Fruit fly (Drosophila melanogaster): ENCODE measurements around the gene S1P.

S1P gene

dm6 chr3L:21640815-21641214, 23.6 kb upstream of the S1P start, which contains the start of gene Atox1:
Atox1 (plus strand) TSS chr3L:21640995.
- peak; percentile 55 for TF ChIP-seq CrebB (tag; optimal IDR thresholded peaks at IDR 0.05)
- peak; percentile 38 for TF ChIP-seq Sry-β (GFP tag; optimal IDR thresholded peaks at IDR 0.05)
- no peak for TF ChIP-seq vnd (GFP tag; IDR thresholded peaks at IDR 0.05; ENCODE audit: partially characterized antibody)
- peak; percentile 77 for TF ChIP-seq CG3847 (GFP tag; IDR thresholded peaks at IDR 0.05)
- TF ChIP-seq Fer1 (GFP tag; optimal IDR thresholded peaks at IDR 0.05): peak; percentile 65
- peak; percentile 7 for TF ChIP-seq D19A (tag; optimal IDR thresholded peaks at IDR 0.05)
- TF ChIP-seq pho (GFP tag; optimal IDR thresholded peaks at IDR 0.05): peak; percentile 67
- TF ChIP-seq grau (tag; optimal IDR thresholded peaks at IDR 0.05): peak; percentile 37
- TF ChIP-seq ab (GFP tag; optimal IDR thresholded peaks at IDR 0.05): no peak
- peak; percentile 27 for TF ChIP-seq CG3163 (GFP tag; optimal IDR thresholded peaks at IDR 0.05)
- peak; percentile 11 for TF ChIP-seq CG30020 (tag; optimal IDR thresholded peaks at IDR 0.05)
- TF ChIP-seq CG10147 (GFP tag; optimal IDR thresholded peaks at IDR 0.05): peak; percentile 46
- TF ChIP-seq nau (GFP tag; optimal IDR thresholded peaks at IDR 0.05): no peak
- TF ChIP-seq Hey (tag; optimal IDR thresholded peaks at IDR 0.05): peak; percentile 22
- TF ChIP-seq ewg (GFP tag; optimal IDR thresholded peaks at IDR 0.05): peak; percentile 22
- peak; percentile 87 for TF ChIP-seq CG33213 (GFP tag; optimal IDR thresholded peaks at IDR 0.05)
- peak; percentile 22 for TF ChIP-seq CG6683 (GFP tag; optimal IDR thresholded peaks at IDR 0.05)
- peak; percentile 43; the same call in 1 of the 2 replicates for TF ChIP-seq sob (GFP tag; IDR thresholded peaks at IDR 0.05)
- peak; percentile 65 for TF ChIP-seq CG14710 (tag; optimal IDR thresholded peaks at IDR 0.05)
- no peak for TF ChIP-seq BtbVII (GFP tag; optimal IDR thresholded peaks at IDR 0.05)
- peak; percentile 15 for TF ChIP-seq CG13424 (tag; optimal IDR thresholded peaks at IDR 0.05)
- TF ChIP-seq Mes4 (GFP tag; optimal IDR thresholded peaks at IDR 0.05): no peak
- TF ChIP-seq seq (GFP tag; IDR thresholded peaks at IDR 0.05): no peak
- TF ChIP-seq odd (GFP tag; optimal IDR thresholded peaks at IDR 0.05): no peak
- peak; percentile 63 for TF ChIP-seq CG13287 (GFP tag; IDR thresholded peaks at IDR 0.05; ENCODE audit: partially characterized antibody)
- TF ChIP-seq ci (GFP tag; IDR thresholded peaks at IDR 0.05): peak; percentile 78; the same call in 2 of the 3 replicates
- peak; percentile 43 for TF ChIP-seq Meics (GFP tag; optimal IDR thresholded peaks at IDR 0.05)
- no peak for TF ChIP-seq pnt (GFP tag; optimal IDR thresholded peaks at IDR 0.05)
- TF ChIP-seq Lhr (GFP tag; optimal IDR thresholded peaks at IDR 0.05): peak; percentile 97
- TF ChIP-seq HHEX (GFP tag; optimal IDR thresholded peaks at IDR 0.05): peak; percentile 6
- peak; percentile 61 for TF ChIP-seq CG7928 (GFP tag; optimal IDR thresholded peaks at IDR 0.05)
- no peak for TF ChIP-seq croc (GFP tag; conservative IDR thresholded peaks at IDR 0.05)
- peak; percentile 20; the same call in 1 of the 2 replicates for TF ChIP-seq cas (GFP tag; IDR thresholded peaks at IDR 0.05)
- TF ChIP-seq CG17186 (GFP tag; optimal IDR thresholded peaks at IDR 0.05): peak; percentile 61
- peak; percentile 45 for TF ChIP-seq BEAF-32 (GFP tag; optimal IDR thresholded peaks at IDR 0.05)
- peak; percentile 12 for TF ChIP-seq CG12155 (GFP tag; optimal IDR thresholded peaks at IDR 0.05)
- TF ChIP-seq amos (GFP tag; IDR thresholded peaks at IDR 0.05; ENCODE audit: partially characterized antibody): peak; percentile 55
- TF ChIP-seq Doc2 (GFP tag; IDR thresholded peaks at IDR 0.05): no peak
- TF ChIP-seq CG12659 (GFP tag; optimal IDR thresholded peaks at IDR 0.05): peak; percentile 65
- peak; percentile 46 for TF ChIP-seq ERR (GFP tag; optimal IDR thresholded peaks at IDR 0.05)
- peak; percentile 7 for TF ChIP-seq Bteb2 (GFP tag; optimal IDR thresholded peaks at IDR 0.05)
- TF ChIP-seq CG7839 (tag; optimal IDR thresholded peaks at IDR 0.05): peak; percentile 28
- peak; percentile 53 for TF ChIP-seq nom (GFP tag; optimal IDR thresholded peaks at IDR 0.05)
- peak; percentile 7 for TF ChIP-seq CG7786 (GFP tag; optimal IDR thresholded peaks at IDR 0.05)
- TF ChIP-seq twi (tag; optimal IDR thresholded peaks at IDR 0.05): no peak
- TF ChIP-seq Rx (GFP tag; IDR thresholded peaks at IDR 0.05): no peak
- TF ChIP-seq NK7.1 (GFP tag; optimal IDR thresholded peaks at IDR 0.05): no peak
- TF ChIP-seq Myb (GFP tag; optimal IDR thresholded peaks at IDR 0.05): peak; percentile 44
- no peak for TF ChIP-seq HLH54F (GFP tag; optimal IDR thresholded peaks at IDR 0.05)
- 0 out of 2 replicates have a peak, but pooled peaks have one; percentile 23 for TF ChIP-seq CG14014 (GFP tag; IDR thresholded peaks at IDR 0.05)
